Worm (Caenorhabditis elegans): ENCODE results near the gene semo-1.

The semo-1 gene

DNA sequence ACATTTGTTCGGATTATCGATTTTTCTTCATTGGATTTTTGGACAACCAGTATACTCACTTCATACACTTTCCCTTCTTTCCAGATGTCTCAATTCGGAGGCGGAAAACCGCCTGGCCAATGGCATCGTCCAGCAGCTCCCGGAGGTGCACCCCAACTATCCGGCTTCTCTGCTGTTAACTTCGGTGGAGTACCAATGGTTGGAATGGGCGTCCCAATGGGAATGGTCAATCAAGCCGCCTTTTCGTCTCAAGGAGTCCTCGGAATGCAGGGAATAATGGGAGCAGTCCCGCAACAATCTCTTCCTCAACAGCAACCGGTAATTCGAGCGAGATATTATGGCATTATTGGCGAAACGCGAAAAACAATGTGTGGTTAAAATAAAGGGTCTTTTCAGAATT lies 20.5 kb downstream of the semo-1 start, which contains the start of gene ccar-1:
ccar-1 (plus strand) TSS at position 83 of the 400 bp plus-strand sequence.
- TF ChIP-seq fkh-2 (tag; optimal IDR thresholded peaks at IDR 0.05): no peak
- peak; percentile 18 for TF ChIP-seq nhr-43 (tag; optimal IDR thresholded peaks at IDR 0.05; ENCODE audit: poor library complexity, severe bottlenecking)

DNA sequence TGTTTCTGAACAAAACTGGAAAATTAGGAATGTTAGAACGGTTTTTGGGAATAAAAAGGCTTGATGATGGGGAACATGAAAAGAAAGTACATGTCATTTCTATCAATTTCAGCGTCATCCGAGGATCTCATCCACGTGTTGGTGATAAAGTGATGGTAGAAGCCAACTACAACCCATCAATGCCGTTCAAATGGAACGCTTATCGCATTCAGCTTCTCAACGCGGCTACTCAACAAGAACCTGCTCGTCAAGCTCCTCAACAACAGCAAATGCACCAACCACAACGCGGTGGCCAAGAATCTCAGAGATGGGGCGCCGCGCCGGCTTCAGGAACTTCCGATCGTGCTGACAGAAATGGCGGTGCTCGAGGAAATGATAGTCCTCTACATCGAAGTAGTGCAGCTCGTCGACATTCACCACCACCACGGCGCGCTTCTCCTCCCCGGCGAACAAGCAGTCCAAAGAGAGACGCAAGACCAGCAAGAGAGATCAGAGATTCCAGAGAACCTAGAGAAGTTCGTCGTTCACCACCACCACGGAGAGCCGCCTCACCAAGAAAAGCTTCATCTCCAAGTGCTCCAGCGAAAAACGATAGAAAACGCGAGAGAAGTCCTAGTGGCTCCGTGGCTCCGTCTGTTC lies 21.1 kb downstream of the semo-1 start:
- TF ChIP-seq fos-1 (tag; optimal IDR thresholded peaks at IDR 0.05): no peak
- TF ChIP-seq ama-1 (optimal IDR thresholded peaks at IDR 0.05): peak; percentile 90
- TF ChIP-seq nhr-12 (tag; optimal IDR thresholded peaks at IDR 0.05): no peak
- TF ChIP-seq elt-2 (tag; optimal IDR thresholded peaks at IDR 0.05): peak; percentile 1

DNA sequence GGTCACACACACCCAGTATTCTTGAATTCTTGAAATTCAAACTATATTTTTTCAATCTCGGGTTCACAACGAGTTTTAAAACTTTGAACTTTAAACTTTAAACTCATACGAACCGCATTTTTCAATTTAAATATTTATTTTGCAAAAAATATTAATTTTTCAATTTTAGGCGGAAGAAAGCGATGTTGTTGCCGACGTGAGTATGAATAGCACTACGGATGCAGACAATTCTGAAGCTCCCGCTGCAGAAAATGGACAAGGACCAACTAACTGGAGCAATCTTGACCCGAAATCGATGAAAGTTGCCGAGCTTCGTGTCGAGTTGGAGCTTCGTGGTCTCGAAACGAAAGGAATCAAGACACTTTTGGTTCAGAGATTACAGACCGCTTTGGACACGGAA lies 23.5 kb downstream of the semo-1 start:
- TF ChIP-seq skn-1 (tag; optimal IDR thresholded peaks at IDR 0.05) (no peak), mml-1 (tag; optimal IDR thresholded peaks at IDR 0.05) (no peak), ama-1 (optimal IDR thresholded peaks at IDR 0.05) (no peak), nfya-1 (tag; optimal IDR thresholded peaks at IDR 0.05; ENCODE audit: insufficient read depth) (no peak), ceh-28 (tag; optimal IDR thresholded peaks at IDR 0.05) (no peak), nhr-28 (tag; optimal IDR thresholded peaks at IDR 0.05) (no peak), elt-2 (tag; optimal IDR thresholded peaks at IDR 0.05) (no peak), ceh-9 (tag; optimal IDR thresholded peaks at IDR 0.05) (no peak), daf-12 (tag; optimal IDR thresholded peaks at IDR 0.05) (no peak), nhr-43 (tag; optimal IDR thresholded peaks at IDR 0.05; ENCODE audit: poor library complexity, severe bottlenecking) (no peak), jun-1 (tag; optimal IDR thresholded peaks at IDR 0.05) (no peak), ZK546.5 (tag; optimal IDR thresholded peaks at IDR 0.05) (no peak)

DNA sequence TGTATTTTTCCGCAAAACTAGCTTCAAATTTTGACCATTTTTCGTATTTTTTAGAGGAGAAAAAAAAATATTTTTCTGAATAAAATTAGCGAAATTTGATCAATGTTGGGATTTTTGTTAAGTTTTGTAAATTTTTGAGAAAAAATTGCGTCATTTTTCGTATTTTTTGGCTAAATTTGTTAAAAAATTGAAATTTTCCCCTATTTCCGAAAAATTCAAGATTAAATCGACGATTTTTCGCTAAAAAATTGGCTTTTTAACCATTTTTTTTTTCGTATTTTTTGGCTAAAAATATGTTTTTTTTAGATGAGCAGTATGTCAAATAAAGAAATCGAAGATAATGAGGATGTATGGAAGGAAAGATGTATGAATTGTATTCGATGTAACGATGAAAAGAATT lies 26.1 kb downstream of the semo-1 start, which contains the start of gene cfp-1:
cfp-1 (plus strand) TSS at position 301 of the 400 bp plus-strand sequence.
- TF ChIP-seq fos-1 (tag; optimal IDR thresholded peaks at IDR 0.05): no peak
- no peak for TF ChIP-seq egl-27 (tag; optimal IDR thresholded peaks at IDR 0.05)
- no peak for TF ChIP-seq ztf-4 (tag; optimal IDR thresholded peaks at IDR 0.05)
- no peak for TF ChIP-seq hmg-11 (tag; optimal IDR thresholded peaks at IDR 0.05)
- no peak for TF ChIP-seq mdl-1 (tag; optimal IDR thresholded peaks at IDR 0.05)
- TF ChIP-seq elt-2 (tag; optimal IDR thresholded peaks at IDR 0.05): no peak
- TF ChIP-seq zag-1 (tag; optimal IDR thresholded peaks at IDR 0.05): no peak
- no peak for TF ChIP-seq sea-2 (GFP tag; optimal IDR thresholded peaks at IDR 0.05)
- TF ChIP-seq pha-4 (tag; optimal IDR thresholded peaks at IDR 0.05): no peak
- TF ChIP-seq pqm-1 (tag; optimal IDR thresholded peaks at IDR 0.05): no peak
- no peak for TF ChIP-seq mml-1 (tag; optimal IDR thresholded peaks at IDR 0.05)
- no peak for TF ChIP-seq nhr-12 (tag; optimal IDR thresholded peaks at IDR 0.05)
- no peak for TF ChIP-seq nhr-76 (tag; optimal IDR thresholded peaks at IDR 0.05)
- TF ChIP-seq fkh-2 (tag; optimal IDR thresholded peaks at IDR 0.05): no peak
- no peak for TF ChIP-seq ama-1 (optimal IDR thresholded peaks at IDR 0.05)
- no peak for TF ChIP-seq nhr-237 (tag; optimal IDR thresholded peaks at IDR 0.05)
- no peak for TF ChIP-seq unc-62 (GFP tag; optimal IDR thresholded peaks at IDR 0.05)
- no peak for TF ChIP-seq ztf-11 (tag; optimal IDR thresholded peaks at IDR 0.05)
- no peak for TF ChIP-seq skn-1 (tag; optimal IDR thresholded peaks at IDR 0.05)
- no peak for TF ChIP-seq ceh-28 (tag; optimal IDR thresholded peaks at IDR 0.05)

DNA sequence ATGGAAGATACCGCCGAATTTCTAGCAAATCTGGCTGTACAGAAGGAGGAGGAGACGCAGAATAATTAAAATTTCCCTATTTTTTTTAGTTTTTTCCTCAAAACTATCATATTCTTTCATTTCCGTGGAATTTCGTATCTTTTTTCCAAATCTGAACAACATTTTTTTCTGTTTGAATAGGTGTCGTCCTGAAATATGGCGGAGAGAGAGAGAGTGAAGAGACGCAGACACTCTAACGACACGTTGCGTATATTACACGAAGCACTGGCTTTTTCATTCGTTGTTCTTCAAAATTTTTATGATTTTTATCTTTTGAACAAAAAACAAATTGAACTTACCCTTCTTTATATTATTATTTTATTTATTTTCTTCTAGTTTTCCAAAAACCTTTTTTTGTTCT lies 32.0 kb downstream of the semo-1 start:
- TF ChIP-seq elt-1 (tag; optimal IDR thresholded peaks at IDR 0.05) (peak; percentile 4), unc-39 (tag; optimal IDR thresholded peaks at IDR 0.05) (no peak), fkh-2 (tag; optimal IDR thresholded peaks at IDR 0.05) (no peak)

DNA sequence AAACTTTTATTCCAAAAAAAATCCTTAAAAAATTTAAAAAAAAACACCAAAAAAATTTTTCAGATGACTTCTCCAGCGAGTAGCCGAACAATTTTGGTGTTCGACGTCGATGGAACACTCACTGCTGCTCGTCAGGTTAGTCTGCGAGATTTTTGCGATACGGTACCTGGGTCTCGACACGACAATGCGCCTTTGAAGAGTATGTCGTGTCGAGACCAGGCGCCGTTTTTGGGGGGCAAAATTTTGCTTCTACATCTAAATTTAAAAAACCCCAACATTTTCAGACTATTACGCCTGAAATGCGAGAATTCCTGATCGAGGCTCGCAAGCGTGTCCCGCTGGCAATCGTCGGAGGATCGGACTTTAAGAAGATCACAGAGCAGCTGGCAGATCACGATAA lies 32.5 kb downstream of the semo-1 start, which contains the start of gene F52B11.2:
F52B11.2 (plus strand) TSS at position 64 of the 400 bp plus-strand sequence.
- TF ChIP-seq lin-15B (tag; optimal IDR thresholded peaks at IDR 0.05): no peak
- TF ChIP-seq jun-1 (tag; optimal IDR thresholded peaks at IDR 0.05): no peak
- no peak for TF ChIP-seq lin-39 (tag; optimal IDR thresholded peaks at IDR 0.05)
- no peak for TF ChIP-seq snpc-4 (tag; optimal IDR thresholded peaks at IDR 0.05)
- no peak for TF ChIP-seq nhr-23 (tag; optimal IDR thresholded peaks at IDR 0.05)
- no peak for TF ChIP-seq unc-39 (tag; optimal IDR thresholded peaks at IDR 0.05)
- TF ChIP-seq nhr-12 (tag; optimal IDR thresholded peaks at IDR 0.05): no peak
- TF ChIP-seq ceh-82 (tag; optimal IDR thresholded peaks at IDR 0.05): no peak
- TF ChIP-seq nfya-1 (tag; optimal IDR thresholded peaks at IDR 0.05; ENCODE audit: insufficient read depth): no peak
- no peak for TF ChIP-seq unc-62 (GFP tag; optimal IDR thresholded peaks at IDR 0.05)
- no peak for TF ChIP-seq fkh-10 (GFP tag; optimal IDR thresholded peaks at IDR 0.05)
- TF ChIP-seq elt-2 (tag; optimal IDR thresholded peaks at IDR 0.05): no peak

All from whole organism, L3 larva.